Fruit fly (Drosophila melanogaster) whole organism, wandering third instar larva: ENCODE data around the gene GatB.

Experiments used
- Abd-B ChIP-seq: fragments of >200 bp; optimal IDR thresholded peaks from 2 replicates; lab custom pipeline; 2017; ENCODE audit warnings: missing biosample characterization, missing genetic modification characterization
- CG32264 ChIP-seq: fragments of 200-800 bp; sonication (Bioruptor generic); optimal IDR thresholded peaks from 2 replicates; lab custom pipeline; 2016; ENCODE audit warnings: missing biosample characterization, missing genetic modification characterization
- CG9705 ChIP-seq: fragments of 200-800 bp; sonication (Bioruptor generic); optimal IDR thresholded peaks from 2 replicates; lab custom pipeline; 2018; ENCODE audit warnings: missing biosample characterization, mild to moderate bottlenecking, missing genetic modification characterization
- Dfd ChIP-seq: fragments of >200 bp; optimal IDR thresholded peaks from 2 replicates; lab custom pipeline; 2017; ENCODE audit warnings: missing biosample characterization, missing genetic modification characterization
- Dif ChIP-seq: fragments of 200-275, 200-300 bp; sonication (Bioruptor generic); optimal IDR thresholded peaks from 2 replicates; lab custom pipeline; 2018; ENCODE audit warnings: missing biosample characterization, missing genetic modification characterization; ENCODE audit not compliant: partially characterized antibody
- GATAd ChIP-seq: sonication (Bioruptor generic); optimal IDR thresholded peaks from 2 replicates; lab custom pipeline; 2016; ENCODE audit warnings: missing biosample characterization, missing genetic modification characterization
- HLH106 ChIP-seq: fragments of 200-800 bp; optimal IDR thresholded peaks from 3 replicates; lab custom pipeline; 2019; ENCODE audit warnings: missing biosample characterization, mild to moderate bottlenecking, missing genetic modification characterization, moderate library complexity
- Hnf4 ChIP-seq: fragments of 200-800 bp; sonication (Bioruptor generic); optimal IDR thresholded peaks from 2 replicates; lab custom pipeline; 2016; ENCODE audit warnings: missing biosample characterization, mild to moderate bottlenecking, missing genetic modification characterization
- Hr78 ChIP-seq: fragments of >200 bp; optimal IDR thresholded peaks from 2 replicates; lab custom pipeline; 2017; ENCODE audit warnings: missing biosample characterization, missing genetic modification characterization
- Hr83 ChIP-seq: fragments of 200-300 bp; sonication (Bioruptor generic); optimal IDR thresholded peaks from 2 replicates; lab custom pipeline; 2016; ENCODE audit warnings: missing biosample characterization, mild to moderate bottlenecking, missing genetic modification characterization, moderate library complexity; ENCODE audit not compliant: poor library complexity, severe bottlenecking
- Jra ChIP-seq: sonication (Bioruptor generic); optimal IDR thresholded peaks from 2 replicates; lab custom pipeline; 2016; ENCODE audit warnings: missing biosample characterization, missing genetic modification characterization
- Mio ChIP-seq: sonication (Bioruptor generic); optimal IDR thresholded peaks from 2 replicates; lab custom pipeline; 2016; ENCODE audit warnings: missing biosample characterization, missing genetic modification characterization
- Myc ChIP-seq: fragments of >200 bp; optimal IDR thresholded peaks from 2 replicates; lab custom pipeline; 2017
- N ChIP-seq: fragments of >200 bp; optimal IDR thresholded peaks from 2 replicates; lab custom pipeline; 2018; ENCODE audit warnings: missing biosample characterization, missing external identifiers, missing genetic modification characterization
- OdsH ChIP-seq: fragments of 200-800 bp; sonication (Bioruptor generic); optimal IDR thresholded peaks from 2 replicates; lab custom pipeline; 2016; ENCODE audit warnings: missing biosample characterization, mild to moderate bottlenecking, missing genetic modification characterization
- Rel ChIP-seq, 2 experiments: fragments of 200-800 bp; sonication (Bioruptor generic) in 1 of 2; optimal IDR thresholded peaks; 2 replicates in 1 of 2; 3 replicates in 1 of 2; lab custom pipeline; 2016 to 2019; ENCODE audit warnings: mild to moderate bottlenecking in 2 of 2, missing biosample characterization in 2 of 2, missing genetic modification characterization in 2 of 2, moderate library complexity in 1 of 2
- Sp1 ChIP-seq: fragments of 200-800 bp; sonication (Bioruptor generic); optimal IDR thresholded peaks from 3 replicates; lab custom pipeline; 2019; ENCODE audit warnings: missing biosample characterization, mild to moderate bottlenecking, missing genetic modification characterization, moderate library complexity
- Vsx2 ChIP-seq: fragments of 200-300, 225-300 bp; sonication (Bioruptor generic); optimal IDR thresholded peaks from 2 replicates; lab custom pipeline; 2018; ENCODE audit warnings: missing biosample characterization, missing genetic modification characterization; ENCODE audit not compliant: partially characterized antibody
- br ChIP-seq: fragments of 200-800 bp; sonication (Bioruptor generic); optimal IDR thresholded peaks from 2 replicates; lab custom pipeline; 2016; ENCODE audit warnings: missing biosample characterization, missing genetic modification characterization
- brk ChIP-seq: fragments of 200-800 bp; sonication (Bioruptor generic); optimal IDR thresholded peaks from 2 replicates; lab custom pipeline; 2016; ENCODE audit warnings: missing biosample characterization, mild to moderate bottlenecking, missing genetic modification characterization
- dl ChIP-seq, 2 experiments: fragments of 175-275, 200-275 bp in 1 of 2; fragments of 200-275 bp in 1 of 2; sonication (Bioruptor generic); optimal IDR thresholded peaks; lab custom pipeline; 2018; ENCODE audit warnings: mild to moderate bottlenecking in 2 of 2, missing biosample characterization in 2 of 2, missing genetic modification characterization in 2 of 2, moderate library complexity in 2 of 2; ENCODE audit not compliant: partially characterized antibody in 2 of 2, insufficient read depth in 1 of 2
- dmrt93B ChIP-seq: fragments of 200-800 bp; sonication (Bioruptor generic); optimal IDR thresholded peaks from 2 replicates; lab custom pipeline; 2018; ENCODE audit warnings: missing biosample characterization, mild to moderate bottlenecking, missing genetic modification characterization
- dsf ChIP-seq: sonication (Bioruptor generic); optimal IDR thresholded peaks from 2 replicates; lab custom pipeline; 2016; ENCODE audit warnings: missing biosample characterization, missing genetic modification characterization, borderline replicate concordance
- ey ChIP-seq: fragments of 200-800 bp; sonication (Bioruptor generic); optimal IDR thresholded peaks from 2 replicates; lab custom pipeline; 2016; ENCODE audit warnings: missing biosample characterization, missing genetic modification characterization
- foxo ChIP-seq, 2 experiments: fragments of 200-800 bp; sonication (Bioruptor generic); optimal IDR thresholded peaks; 2 replicates in 1 of 2; 3 replicates in 1 of 2; lab custom pipeline; 2016 to 2017; ENCODE audit warnings: missing biosample characterization in 2 of 2, missing genetic modification characterization in 2 of 2
- fru ChIP-seq: fragments of 200-800 bp; sonication (Bioruptor generic); optimal IDR thresholded peaks from 3 replicates; lab custom pipeline; 2016; ENCODE audit warnings: missing biosample characterization, mild to moderate bottlenecking, missing genetic modification characterization
- h ChIP-seq: fragments of 200-800 bp; sonication (Bioruptor generic); optimal IDR thresholded peaks from 3 replicates; lab custom pipeline; 2016; ENCODE audit warnings: missing biosample characterization, mild to moderate bottlenecking, missing genetic modification characterization
- jim ChIP-seq: fragments of 175-275, 200-325 bp; sonication (Bioruptor generic); optimal IDR thresholded peaks from 2 replicates; lab custom pipeline; 2016; ENCODE audit warnings: missing biosample characterization, mild to moderate bottlenecking, missing genetic modification characterization
- lola ChIP-seq: fragments of >200 bp; optimal IDR thresholded peaks from 2 replicates; lab custom pipeline; 2017; ENCODE audit warnings: missing biosample characterization, missing genetic modification characterization
- pan ChIP-seq: fragments of >200 bp; optimal IDR thresholded peaks from 2 replicates; lab custom pipeline; 2017
- rgr ChIP-seq: fragments of 200-800 bp; sonication (Bioruptor generic); optimal IDR thresholded peaks from 3 replicates; lab custom pipeline; 2016; ENCODE audit warnings: missing biosample characterization, mild to moderate bottlenecking, missing genetic modification characterization
- sage ChIP-seq: fragments of 200-800 bp; sonication (Bioruptor generic); optimal IDR thresholded peaks from 2 replicates; lab custom pipeline; 2016; ENCODE audit warnings: missing biosample characterization, mild to moderate bottlenecking, missing genetic modification characterization
- sv ChIP-seq: fragments of 200-800 bp; sonication (Bioruptor generic); optimal IDR thresholded peaks from 3 replicates; lab custom pipeline; 2016; ENCODE audit warnings: missing biosample characterization, missing genetic modification characterization
- tai ChIP-seq: sonication (Bioruptor generic); optimal IDR thresholded peaks from 2 replicates; lab custom pipeline; 2016; ENCODE audit warnings: missing biosample characterization, missing genetic modification characterization
- usp ChIP-seq: fragments of >200 bp; optimal IDR thresholded peaks from 2 replicates; lab custom pipeline; 2017; ENCODE audit warnings: missing biosample characterization, missing genetic modification characterization
- woc ChIP-seq: sonication (Bioruptor generic); optimal IDR thresholded peaks from 2 replicates; lab custom pipeline; 2016; ENCODE audit warnings: missing biosample characterization, mild to moderate bottlenecking, missing genetic modification characterization

GatB gene

dm6 chr3R:24130080-24130479, at the start of gene GatB, which contains the start of gene Tsc1:
Gene GatB (minus strand): TSS chr3R:24130255.
Gene Tsc1 (plus strand): TSS chr3R:24130307.
- no peak for TF ChIP-seq HLH106 (tag; lab: Kevin White, UChicago)
- TF ChIP-seq woc (GFP tag; lab: Kevin White, UChicago) = no peak
- TF ChIP-seq Rel (GFP tag; optimal IDR thresholded peaks at IDR 0.05; lab: Kevin White, UChicago) = no peak
- peak; percentile 39 for TF ChIP-seq Rel (tag; optimal IDR thresholded peaks at IDR 0.05; lab: Kevin White, UChicago)
- TF ChIP-seq, all 38 proteins: peak for 1

dm6 chr3R:24172379-24172778, 42.3 kb upstream of the GatB start, which contains the start of gene CG13606:
Gene CG13606 (plus strand): TSS chr3R:24172628.
- TF ChIP-seq woc (GFP tag; lab: Kevin White, UChicago) = no peak
- TF ChIP-seq usp (GFP tag; lab: Kevin White, UChicago) = no peak
- TF ChIP-seq N = no peak
- no peak for TF ChIP-seq HLH106 (tag; lab: Kevin White, UChicago)
- no peak for TF ChIP-seq Mio (GFP tag; lab: Kevin White, UChicago)
- TF ChIP-seq Dfd = no peak
- TF ChIP-seq GATAd (GFP tag; lab: Kevin White, UChicago) = no peak
- no peak for TF ChIP-seq Myc (lab: Kevin White, UChicago)
- TF ChIP-seq sv (GFP tag; lab: Kevin White, UChicago) = no peak
- TF ChIP-seq ey (GFP tag; lab: Kevin White, UChicago) = no peak
- TF ChIP-seq dsf (GFP tag; lab: Kevin White, UChicago) = no peak
- no peak for TF ChIP-seq h (GFP tag; lab: Kevin White, UChicago)
- no peak for TF ChIP-seq fru (GFP tag; lab: Kevin White, UChicago)
- TF ChIP-seq Hnf4 (GFP tag; lab: Kevin White, UChicago) = no peak
- TF ChIP-seq rgr = no peak
- no peak for TF ChIP-seq OdsH (GFP tag; lab: Kevin White, UChicago)
- no peak for TF ChIP-seq brk (GFP tag; lab: Kevin White, UChicago)

- TF ChIP-seq dl (GFP tag; optimal IDR thresholded peaks at IDR 0.05; lab: Kevin White, UChicago; ENCODE audit: insufficient read depth in 1 of 2, partially characterized antibody in 2 of 2) (peak in 1 of 2 experiments; percentile 8), Sp1 (GFP tag; lab: Kevin White, UChicago) (peak; percentile 10), fru (GFP tag; lab: Kevin White, UChicago) (peak; percentile 36), Rel (GFP tag; optimal IDR thresholded peaks at IDR 0.05; lab: Kevin White, UChicago) (no peak), Rel (tag; optimal IDR thresholded peaks at IDR 0.05; lab: Kevin White, UChicago) (peak; percentile 45), Jra (peak; percentile 76), br (GFP tag; lab: Kevin White, UChicago) (peak; percentile 2), CG32264 (no peak), usp (GFP tag; lab: Kevin White, UChicago) (no peak), ey (GFP tag; lab: Kevin White, UChicago) (peak; percentile 27), HLH106 (tag; lab: Kevin White, UChicago) (peak; percentile 21), sv (GFP tag; lab: Kevin White, UChicago) (peak; percentile 6), lola (GFP tag; lab: Kevin White, UChicago) (no peak), dmrt93B (GFP tag; lab: Kevin White, UChicago) (no peak), Hr83 (GFP tag; lab: Kevin White, UChicago) (peak; percentile 52), Dif (GFP tag; lab: Kevin White, UChicago) (no peak), h (GFP tag; lab: Kevin White, UChicago) (peak; percentile 33), woc (GFP tag; lab: Kevin White, UChicago) (peak; percentile 14)
Measured at dm6 chr3R:24169362-24169761, 39.3 kb upstream of the GatB start, which contains the start of gene CG5510. Gene CG5510 (minus strand): TSS chr3R:24169562.

dm6 chr3R:24163556-24164022, 33.5 kb upstream of the GatB start, which contains the start of gene Apc2:
Gene Apc2 (plus strand): TSS chr3R:24163966.
- TF ChIP-seq Mio (GFP tag; lab: Kevin White, UChicago) (no peak), dsf (GFP tag; lab: Kevin White, UChicago) (peak; percentile 51), dmrt93B (GFP tag; lab: Kevin White, UChicago) (peak; percentile 34), foxo (GFP tag; optimal IDR thresholded peaks at IDR 0.05; lab: Kevin White, UChicago) (peak in 1 of 2 experiments; percentile 62), CG9705 (GFP tag; lab: Kevin White, UChicago) (peak; percentile 42), Hnf4 (GFP tag; lab: Kevin White, UChicago) (no peak), Rel (GFP tag; optimal IDR thresholded peaks at IDR 0.05; lab: Kevin White, UChicago) (no peak), Rel (tag; optimal IDR thresholded peaks at IDR 0.05; lab: Kevin White, UChicago) (no peak), Jra (peak; percentile 38), Myc (lab: Kevin White, UChicago) (peak; percentile 90), Abd-B (GFP tag; lab: Kevin White, UChicago) (no peak), pan (lab: Kevin White, UChicago) (no peak), Hr83 (GFP tag; lab: Kevin White, UChicago) (no peak), br (GFP tag; lab: Kevin White, UChicago) (peak; percentile 52), Sp1 (GFP tag; lab: Kevin White, UChicago) (peak; percentile 69), tai (GFP tag; lab: Kevin White, UChicago) (no peak), jim (no peak), OdsH (GFP tag; lab: Kevin White, UChicago) (peak; percentile 17), ey (GFP tag; lab: Kevin White, UChicago) (peak; percentile 42), h (GFP tag; lab: Kevin White, UChicago) (peak; percentile 58), sv (GFP tag; lab: Kevin White, UChicago) (peak; percentile 4), lola (GFP tag; lab: Kevin White, UChicago) (no peak), dl (GFP tag; optimal IDR thresholded peaks at IDR 0.05; lab: Kevin White, UChicago; ENCODE audit: insufficient read depth in 1 of 2, partially characterized antibody in 2 of 2) (no peak), Hr78 (GFP tag; lab: Kevin White, UChicago) (no peak), fru (GFP tag; lab: Kevin White, UChicago) (peak; percentile 59), N (no peak), Vsx2 (GFP tag; lab: Kevin White, UChicago) (no peak), sage (no peak), woc (GFP tag; lab: Kevin White, UChicago) (peak; percentile 73), CG32264 (no peak), brk (GFP tag; lab: Kevin White, UChicago) (no peak), GATAd (GFP tag; lab: Kevin White, UChicago) (no peak), Dfd (no peak), HLH106 (tag; lab: Kevin White, UChicago) (peak; percentile 76), rgr (peak; percentile 54)
